Worm (Caenorhabditis elegans) whole organism, midembryonic: ENCODE results near the gene nhr-112.

Experiments
- T22C8.4 ChIP-seq: fragments of 200-800 bp; sonication (Bioruptor generic); IDR thresholded peaks from 2 replicates; pipeline ENCODE4 v1.3.6; 2022; ENCODE audit warnings: missing genetic modification characterization, missing compliant biosample characterization
- cog-1 ChIP-seq: sonication (generic microtip); optimal IDR thresholded peaks from 2 replicates; lab custom pipeline; 2016; ENCODE audit warnings: missing genetic modification characterization, missing compliant biosample characterization
- flt-1 ChIP-seq: fragments of 200-800 bp; sonication (Bioruptor generic); IDR thresholded peaks from 2 replicates; pipeline ENCODE4 v1.3.6; 2022; ENCODE audit warnings: missing genetic modification characterization, missing compliant biosample characterization
- klf-2 ChIP-seq: fragments of 200-800 bp; sonication (Bioruptor generic); conservative IDR thresholded peaks from 2 replicates; pipeline ENCODE4 v1.3.6; 2022; ENCODE audit warnings: missing genetic modification reagents, missing genetic modification characterization, missing compliant biosample characterization
- med-1 ChIP-seq: sonication (generic microtip); optimal IDR thresholded peaks from 2 replicates; lab custom pipeline; 2017; ENCODE audit warnings: missing genetic modification characterization, mild to moderate bottlenecking, missing compliant biosample characterization, antibody characterized with exemption, missing genetic modification reagents; ENCODE audit not compliant: insufficient read depth
- ztf-23 ChIP-seq: fragments of 200-800 bp; sonication (Bioruptor generic); IDR thresholded peaks from 2 replicates; pipeline ENCODE4 v1.3.6; 2022; ENCODE audit warnings: missing genetic modification reagents, missing genetic modification characterization, missing compliant biosample characterization
- ztf-29 ChIP-seq: fragments of 200-800 bp; sonication (Bioruptor generic); IDR thresholded peaks from 2 replicates; pipeline ENCODE4 v1.3.6; 2022; ENCODE audit warnings: missing genetic modification reagents, missing genetic modification characterization, missing compliant biosample characterization

DNA sequence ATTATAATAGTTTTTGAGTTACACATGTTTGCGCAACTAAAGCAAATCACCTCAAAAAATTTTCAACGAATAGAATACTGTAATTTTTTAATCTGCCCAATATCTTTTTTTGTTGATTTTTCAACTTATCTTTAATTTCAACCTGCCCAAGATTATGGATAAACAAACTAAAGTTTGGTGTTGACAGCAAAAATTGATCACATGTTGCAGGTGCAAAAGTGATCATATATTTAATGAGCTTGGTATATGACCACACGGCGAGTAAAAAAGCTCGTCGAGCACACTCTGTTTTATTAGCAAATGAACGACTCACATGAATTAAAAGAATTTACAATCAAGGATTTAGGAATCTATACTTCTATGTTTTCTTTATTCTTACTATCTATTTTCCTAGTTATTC is 48.1 kb downstream of the nhr-112 start, which contains the start of gene srz-1:
- TF ChIP-seq ztf-23 (GFP tag; lab: Robert Waterston, UW) (no peak), T22C8.4 (GFP tag; lab: Robert Waterston, UW) (no peak), flt-1 (GFP tag; lab: Robert Waterston, UW) (no peak), cog-1 (tag; lab: Kevin White, UChicago) (no peak), med-1 (GFP tag; lab: Kevin White, UChicago) (no peak), klf-2 (no peak), ztf-29 (GFP tag; lab: Robert Waterston, UW) (no peak)
